Fruit fly (Drosophila melanogaster): ENCODE results near the gene tal-AA.

DNA sequence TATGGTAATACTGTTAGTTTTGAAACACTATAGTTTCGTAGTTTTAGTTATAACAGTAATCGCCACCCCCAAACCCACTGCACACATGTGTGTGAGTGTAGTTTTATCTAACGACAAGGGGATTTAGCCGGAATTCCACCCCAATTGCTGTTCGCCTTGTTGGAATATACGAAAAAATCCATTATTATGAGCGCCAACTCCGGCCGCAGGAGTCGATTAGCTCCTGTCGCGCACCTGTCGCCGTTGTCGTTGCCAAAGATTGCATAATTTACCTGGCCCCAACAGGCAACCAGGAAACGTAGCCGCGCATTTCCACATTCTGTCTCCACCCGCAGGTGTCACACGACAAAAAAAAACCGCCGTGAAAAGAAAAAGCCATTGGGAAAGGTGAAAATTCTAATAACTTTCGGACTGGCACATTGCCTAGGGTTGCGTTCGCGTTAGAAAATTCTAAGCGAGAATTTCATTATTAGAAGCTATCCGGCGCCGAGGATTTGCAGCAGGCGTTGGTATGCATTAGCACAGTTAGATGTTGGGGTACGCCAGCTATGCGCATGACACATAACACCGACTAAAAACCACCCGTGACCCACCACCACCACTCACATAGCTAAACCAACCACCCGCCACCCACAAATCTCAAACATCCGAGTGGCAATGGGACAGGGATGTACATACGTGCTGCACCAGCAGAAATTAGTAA lies 9.6 kb upstream of the tal-AA start:
- TF ChIP-seq CG2678 (tag; optimal IDR thresholded peaks at IDR 0.05) (no peak), CG3407 (GFP tag; optimal IDR thresholded peaks at IDR 0.05) (no peak), CG1024 (GFP tag; IDR thresholded peaks at IDR 0.05) (no peak), CG2889 (GFP tag; IDR thresholded peaks at IDR 0.05) (no peak), CG1647 (GFP tag; optimal IDR thresholded peaks at IDR 0.05) (no peak)
